Fruit fly (Drosophila melanogaster) ovary, adult (tissue): ENCODE results near the gene Glut4EF.
A peak's percentile ranks its signal among the peaks of the same experiment; 100 is the strongest.

Experiments used
- CG17801 ChIP-seq: fragments of 200-800 bp; optimal IDR thresholded peaks from 2 replicates; lab custom pipeline; 2019; ENCODE audit warnings: missing biosample characterization, mild to moderate bottlenecking, missing genetic modification characterization, moderate library complexity; ENCODE audit not compliant: partially characterized antibody

The Glut4EF gene

DNA sequence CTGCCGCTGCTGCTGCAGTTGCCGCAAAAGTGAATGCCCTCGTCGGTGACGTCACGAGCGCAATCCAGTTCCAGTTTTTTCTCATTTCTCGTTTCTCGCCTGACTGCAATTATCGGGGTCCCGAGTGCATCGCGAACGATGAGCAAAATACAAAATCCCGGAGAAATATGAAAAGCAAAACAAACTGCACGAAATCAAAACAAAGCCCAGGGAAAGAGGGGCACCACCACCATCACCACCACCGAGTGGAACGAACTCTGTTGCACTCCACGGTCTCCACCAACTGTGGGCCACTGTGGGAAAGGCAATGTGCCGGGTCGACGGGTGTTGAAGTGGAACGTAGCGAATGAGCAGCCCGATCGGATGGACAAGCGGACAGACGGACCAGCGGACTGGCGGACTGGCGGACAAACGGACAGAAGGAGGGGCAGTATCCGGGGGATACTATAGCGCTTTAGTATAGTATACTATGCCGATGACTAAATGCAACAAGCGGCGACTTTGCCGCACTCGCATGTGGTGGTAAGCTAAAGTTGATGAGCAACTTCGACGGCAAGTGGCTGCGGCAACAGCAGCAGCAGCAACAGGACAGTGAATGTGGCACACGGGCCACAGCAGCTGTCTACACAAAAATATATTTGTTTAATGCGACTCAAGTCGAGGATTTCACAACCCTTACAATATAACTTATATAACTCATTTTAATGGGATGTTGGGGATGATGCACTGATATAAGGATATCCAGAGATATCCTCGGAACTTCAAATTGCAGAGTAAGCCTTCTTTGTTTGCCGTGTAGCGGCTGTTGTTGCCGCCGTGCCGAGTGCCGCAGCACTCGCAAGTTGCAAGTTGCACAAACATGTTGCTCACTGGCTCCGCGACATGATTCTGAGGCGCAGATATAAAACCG lies 86.9 kb downstream of the Glut4EF start:
- no peak for TF ChIP-seq CG17801 (GFP tag; lab: Kevin White, UChicago)

DNA sequence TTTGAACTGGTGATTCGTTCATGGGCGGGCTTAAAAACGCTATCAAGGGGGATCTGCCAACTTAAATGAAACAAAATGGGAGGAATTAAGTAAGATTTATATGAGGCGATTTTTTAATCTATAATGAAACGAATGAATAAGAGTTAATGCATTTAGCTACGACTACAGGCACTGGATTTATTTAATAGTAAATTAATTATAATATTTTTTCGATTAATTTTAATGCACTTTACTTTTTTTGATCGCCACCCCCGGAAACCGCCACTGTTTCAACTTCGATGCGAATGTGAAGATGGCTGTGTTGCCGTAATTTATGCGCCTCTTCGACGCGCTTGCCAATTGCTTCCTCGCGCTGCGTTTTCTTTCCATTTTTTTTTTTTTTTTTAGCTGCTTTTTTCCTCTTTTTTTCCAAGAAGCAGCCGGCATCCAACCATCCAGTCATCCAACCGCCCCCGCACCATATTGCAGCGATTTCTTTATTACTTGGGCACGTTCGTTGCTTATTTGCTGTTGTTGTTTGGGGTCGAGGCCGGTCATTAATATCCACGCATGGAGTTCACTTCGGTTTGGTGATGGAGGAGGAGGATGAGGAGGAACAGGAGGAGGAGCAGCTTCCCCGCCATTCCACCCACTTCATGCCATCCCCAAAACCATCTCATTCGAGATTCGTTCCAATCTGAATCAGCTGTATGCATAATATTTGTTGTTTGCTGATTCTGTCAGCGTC lies 88.9 kb downstream of the Glut4EF start:
- no peak for TF ChIP-seq CG17801 (GFP tag; lab: Kevin White, UChicago)

DNA sequence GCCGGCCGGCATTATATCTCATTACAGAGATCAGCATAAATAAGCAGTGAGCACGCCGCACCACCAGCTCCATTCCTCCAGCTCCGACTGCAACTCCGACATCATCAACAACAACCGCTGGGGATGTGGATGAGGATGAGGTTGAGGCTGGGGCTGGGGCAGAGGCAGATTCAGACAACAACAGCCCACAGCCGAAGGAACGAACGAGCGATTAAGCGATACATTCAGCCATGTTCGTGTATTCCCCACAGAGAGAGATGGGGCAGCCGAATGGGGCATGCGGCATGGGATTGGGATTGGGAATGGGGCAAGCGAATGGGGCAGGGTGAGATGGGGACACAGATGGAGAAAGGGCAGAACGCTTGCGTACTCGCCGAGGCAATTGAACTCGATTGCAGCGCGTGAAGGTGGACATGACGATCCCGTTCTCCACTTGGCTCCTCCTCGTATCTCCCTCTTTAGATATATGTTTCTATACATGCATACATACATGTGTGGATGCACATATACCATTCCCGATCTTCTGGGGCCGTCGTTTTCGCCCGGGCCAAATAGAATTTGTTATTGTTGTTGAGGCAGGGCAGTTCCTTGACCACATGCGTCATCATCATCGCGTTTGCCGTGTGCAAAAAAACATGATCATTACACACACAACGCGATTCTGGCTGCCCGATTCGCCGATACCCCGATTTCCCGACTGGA lies 90.3 kb downstream of the Glut4EF start:
- TF ChIP-seq CG17801 (GFP tag; lab: Kevin White, UChicago) = no peak

DNA sequence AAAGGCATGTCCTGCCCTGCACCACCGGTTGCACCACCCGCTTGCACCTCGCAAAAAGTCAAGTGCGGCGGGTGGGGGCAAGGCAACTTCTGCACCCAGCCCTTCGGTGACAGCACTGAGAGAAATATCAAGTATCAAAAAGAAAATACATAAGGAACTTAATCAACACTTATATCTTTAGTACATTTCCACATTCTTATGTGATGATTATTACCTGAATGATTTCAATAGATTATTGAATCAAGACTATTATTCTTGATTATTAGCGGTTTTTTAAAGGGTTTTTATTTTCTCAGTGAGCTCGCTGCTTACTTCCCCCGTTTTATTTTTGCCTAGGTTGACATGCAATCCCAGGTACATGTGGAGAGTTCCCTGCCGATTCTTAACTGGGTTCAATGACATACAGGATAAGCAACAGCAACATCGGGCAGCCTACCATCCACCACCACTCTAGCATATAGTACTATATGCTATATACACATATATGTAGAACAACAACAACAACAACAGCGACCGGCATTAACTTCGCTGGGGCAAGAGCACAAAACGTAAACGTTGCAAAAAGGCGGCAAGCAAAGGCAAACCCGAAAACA lies 91.7 kb downstream of the Glut4EF start:
- TF ChIP-seq CG17801 (GFP tag; lab: Kevin White, UChicago) = no peak

DNA sequence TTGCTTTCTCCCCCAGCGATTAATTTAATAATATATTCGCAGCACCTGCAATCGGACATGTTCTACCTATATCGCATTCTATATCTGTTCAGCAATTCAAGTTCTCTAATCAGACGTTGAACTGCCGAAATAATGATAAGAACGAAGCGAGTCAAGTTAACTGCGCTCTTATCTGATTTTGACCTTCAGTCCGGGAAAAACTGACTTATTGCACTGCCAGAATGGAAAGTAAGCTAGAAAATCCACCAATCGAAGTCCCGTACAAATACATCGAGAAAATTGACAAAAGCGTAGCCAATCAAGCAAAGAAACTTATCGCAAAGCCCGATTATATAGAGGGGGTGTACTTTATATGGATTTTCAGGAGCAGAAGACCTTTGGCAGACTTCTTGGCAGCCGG lies 93.8 kb downstream of the Glut4EF start:
- TF ChIP-seq CG17801 (GFP tag; lab: Kevin White, UChicago) = no peak

DNA sequence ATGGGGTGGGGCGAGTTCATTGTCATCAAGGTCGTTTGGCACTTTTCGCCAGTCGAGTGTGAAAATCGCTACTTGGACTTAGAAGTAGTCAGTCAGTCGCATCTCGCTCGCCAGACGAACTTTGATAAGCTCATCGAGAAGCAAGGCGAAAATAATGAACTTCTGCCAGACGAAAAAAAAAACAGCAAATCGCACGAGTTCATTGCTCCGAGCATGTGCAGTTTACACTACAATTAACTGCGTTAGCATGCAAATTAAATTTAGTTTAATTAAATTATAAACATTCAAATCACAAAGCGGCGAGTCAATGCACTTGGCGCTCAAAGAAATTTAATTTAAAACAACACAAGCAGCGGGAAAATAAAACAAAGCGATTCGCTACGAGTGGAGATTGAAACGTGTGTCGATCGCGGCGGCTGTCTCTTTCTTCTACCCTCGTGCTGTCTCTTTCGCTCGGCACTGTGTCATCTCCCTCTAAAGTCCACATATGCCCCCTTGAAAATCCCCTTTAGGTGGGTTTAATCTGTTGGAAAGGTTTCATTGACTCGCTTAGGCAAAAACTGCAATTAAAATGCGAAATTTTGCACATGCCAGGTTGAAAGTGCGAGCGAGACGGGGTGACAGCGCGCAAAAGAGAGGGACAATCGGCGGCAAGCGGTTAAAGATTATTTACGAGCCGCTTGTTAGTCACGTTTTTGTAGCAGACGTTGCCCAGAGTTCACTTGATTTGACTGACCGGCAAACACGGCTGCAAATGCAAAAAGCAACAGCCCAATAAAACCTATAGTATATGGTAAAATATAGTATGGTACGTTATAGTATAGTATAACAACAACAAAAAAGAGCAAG lies 94.6 kb downstream of the Glut4EF start:
- no peak for TF ChIP-seq CG17801 (GFP tag; lab: Kevin White, UChicago)

DNA sequence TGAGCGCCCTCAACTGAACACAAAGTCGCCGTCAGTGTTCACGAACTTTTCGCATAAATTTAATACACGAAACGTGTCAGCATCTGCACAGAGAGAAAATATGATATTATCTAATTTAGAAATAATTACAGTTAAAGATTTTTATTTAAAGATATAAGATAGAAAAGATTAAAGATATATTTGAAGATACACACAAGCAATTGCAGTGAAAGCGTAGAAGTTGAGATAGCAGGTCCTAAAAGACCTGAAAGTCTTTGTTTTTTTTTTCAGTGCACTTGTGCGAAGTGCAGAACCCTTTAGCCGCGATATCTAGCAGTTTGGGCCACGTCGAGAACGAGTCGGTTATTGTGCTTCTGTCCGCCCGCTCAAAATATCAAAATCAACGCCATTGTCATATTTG lies 103.0 kb downstream of the Glut4EF start:
- no peak for TF ChIP-seq CG17801 (GFP tag; lab: Kevin White, UChicago)

DNA sequence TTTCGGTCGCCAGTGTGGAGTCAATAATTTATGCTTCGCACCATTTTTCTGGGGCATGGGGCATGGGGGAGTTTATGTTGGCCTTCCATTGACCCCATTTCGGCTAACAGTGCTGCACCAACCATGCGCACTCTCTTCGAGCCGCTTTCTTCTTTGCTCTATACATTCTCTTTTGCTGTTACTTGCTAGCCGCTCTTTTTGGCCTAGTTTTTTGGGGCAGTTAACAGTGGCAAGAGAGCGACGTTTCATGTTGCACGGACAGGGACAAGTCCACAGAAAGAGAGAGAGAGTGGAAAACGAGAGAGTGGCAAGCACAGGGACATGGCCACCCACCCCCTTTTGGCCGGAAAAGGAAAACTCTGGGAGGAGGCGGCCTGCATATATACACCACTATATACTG lies 104.5 kb downstream of the Glut4EF start:
- TF ChIP-seq CG17801 (GFP tag; lab: Kevin White, UChicago) = no peak

DNA sequence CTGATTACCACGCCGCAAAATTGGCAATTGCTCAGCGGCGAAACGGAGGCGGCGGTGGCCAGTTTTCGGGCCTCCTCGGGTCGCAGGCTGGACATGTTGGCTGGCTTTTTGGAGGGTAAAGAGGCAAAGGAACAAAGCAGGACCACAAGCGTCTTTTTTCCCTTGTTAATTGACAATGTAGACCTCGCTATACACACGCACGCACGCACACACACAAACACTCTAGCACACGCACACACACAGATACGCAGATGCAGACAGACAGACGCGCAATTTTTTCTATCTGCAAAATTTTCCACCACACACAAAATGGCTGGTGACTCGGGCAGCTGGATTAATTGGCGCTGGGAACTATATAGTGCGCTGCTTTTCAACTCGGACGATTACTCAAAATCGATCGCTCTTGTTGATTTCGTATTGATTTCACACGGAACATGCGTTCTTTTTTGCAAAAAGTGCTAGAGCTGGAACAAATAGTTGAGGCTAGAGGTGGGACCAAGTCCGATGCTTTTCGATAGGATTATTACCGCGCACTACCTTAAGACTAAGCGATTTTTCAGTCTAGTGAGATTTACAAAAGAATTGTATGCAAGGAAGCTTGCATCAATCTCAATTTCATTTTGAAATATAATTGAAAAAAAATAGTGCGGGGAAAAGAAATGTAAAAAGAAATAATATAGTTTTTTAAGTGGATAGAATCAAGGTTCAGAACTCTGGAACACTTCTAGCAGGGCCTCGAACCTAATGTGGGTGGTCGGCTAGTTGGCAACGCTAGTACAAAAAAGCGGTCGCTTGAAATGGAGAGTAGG lies 111.3 kb downstream of the Glut4EF start, which contains the start of gene Art4:
TSS of gene Art4 (minus strand) at position 476 of the 809 bp plus-strand sequence.
- peak; percentile 19 for TF ChIP-seq CG17801 (GFP tag; lab: Kevin White, UChicago)

DNA sequence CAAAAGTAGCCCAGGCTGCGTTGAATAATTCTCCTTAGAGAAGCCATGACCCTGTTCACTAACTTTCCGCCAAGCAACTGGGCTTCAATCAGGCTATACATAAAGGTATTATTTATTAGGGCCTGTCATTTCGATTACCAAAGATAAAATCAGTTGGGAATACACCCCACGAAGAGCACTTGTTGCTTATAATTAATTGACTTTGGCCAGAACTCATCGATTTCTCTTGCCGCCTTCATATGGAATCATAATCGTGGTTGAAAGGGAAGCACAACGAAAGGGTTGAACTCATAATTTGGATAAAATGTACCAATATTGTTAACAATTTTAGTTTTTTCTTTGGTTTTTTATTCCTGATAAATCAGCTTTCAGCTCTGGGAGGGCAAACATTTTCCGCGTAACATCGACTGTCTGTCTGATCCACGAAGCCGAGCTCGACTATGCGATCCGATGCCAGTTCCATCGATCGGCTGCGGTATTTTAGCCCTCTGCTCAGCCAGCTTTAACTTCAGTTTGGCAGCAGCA lies 122.3 kb downstream of the Glut4EF start, which contains the start of the genes Gr85a and Spn85F:
TSS of gene Gr85a (minus strand) at position 101 of the 525 bp plus-strand sequence.
TSS of gene Spn85F (plus strand) at position 475 of the 525 bp plus-strand sequence.
- TF ChIP-seq CG17801 (GFP tag; lab: Kevin White, UChicago) = no peak

DNA sequence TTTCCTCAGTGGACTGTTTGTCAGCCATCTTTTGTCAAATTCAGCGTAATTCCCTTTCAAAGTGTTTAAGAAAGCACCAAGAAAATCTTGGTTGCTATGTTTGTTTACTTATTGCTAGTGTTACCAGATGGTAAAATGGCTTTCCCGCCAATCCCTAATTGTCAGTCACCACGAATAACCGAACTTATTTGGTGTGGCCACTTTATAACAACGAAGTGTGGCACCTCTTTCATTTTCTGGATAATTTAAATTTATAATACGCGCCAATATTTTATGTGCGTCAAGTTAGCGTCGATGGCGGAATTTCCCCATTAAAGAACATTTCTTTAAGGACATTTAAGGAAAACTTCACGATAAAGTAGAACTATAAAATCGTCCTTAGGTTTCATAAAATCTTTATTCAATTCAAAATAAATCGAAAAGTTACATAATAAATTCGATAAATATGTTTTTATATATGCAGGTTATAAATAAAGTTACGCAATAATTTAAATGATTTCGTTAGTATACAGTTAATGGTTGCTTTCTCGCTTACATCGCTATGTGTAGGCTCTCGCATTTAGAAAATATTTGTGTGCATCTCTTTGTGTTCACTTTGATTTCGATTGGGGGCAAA lies 126.8 kb downstream of the Glut4EF start, which contains the start of gene CG5359:
TSS of gene CG5359 (minus strand) at position 103 of the 616 bp plus-strand sequence.
- TF ChIP-seq CG17801 (GFP tag; lab: Kevin White, UChicago) = no peak
